Worm (Caenorhabditis elegans) whole organism, L1 larva: ENCODE measurements around the gene Y32F6B.1.

Source experiments
- aly-2 ChIP-seq: fragments of 150-350 bp; optimal IDR thresholded peaks from 2 replicates; lab custom pipeline; 2014; ENCODE audit warnings: missing biosample characterization, missing genetic modification characterization
- ceh-82 ChIP-seq, 3 experiments: fragments of 150-350 bp in 1 of 3; sonication (generic microtip) in 2 of 3; optimal IDR thresholded peaks; 2 replicates each; lab custom pipeline; 2014 to 2017; ENCODE audit warnings: missing biosample characterization in 3 of 3, missing genetic modification characterization in 3 of 3
- nhr-84 ChIP-seq: sonication (generic microtip); optimal IDR thresholded peaks from 2 replicates; lab custom pipeline; 2017; ENCODE audit warnings: missing biosample characterization, missing genetic modification characterization

DNA sequence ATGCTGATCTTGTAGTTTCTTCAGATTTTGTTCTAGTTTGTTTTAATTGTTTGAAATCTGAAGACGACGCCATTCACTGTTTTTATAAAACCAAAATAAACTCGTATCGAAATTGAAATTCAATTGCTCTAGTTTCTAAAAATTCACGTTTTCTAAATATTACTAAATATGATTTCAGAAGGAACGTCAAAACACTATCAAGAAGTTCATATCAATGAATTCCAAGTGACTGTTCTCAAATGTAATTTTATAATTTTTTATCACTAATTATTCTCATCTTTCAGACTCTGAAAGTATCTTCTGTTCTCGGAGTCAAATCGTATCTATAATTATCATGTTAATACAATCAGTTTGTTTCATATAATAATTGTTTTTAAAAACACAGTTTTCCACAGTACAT, 43.8 kb downstream of the Y32F6B.1 start, which contains the start of gene snf-10:
- TF ChIP-seq nhr-84 (tag; lab: Kevin White, UChicago): no peak
- no peak for TF ChIP-seq ceh-82 (tag; optimal IDR thresholded peaks at IDR 0.05; lab: Kevin White, UChicago)
- TF ChIP-seq aly-2 (tag; lab: Kevin White, UChicago): no peak
